Worm (Caenorhabditis elegans) whole organism, midembryonic: Measurements from ENCODE around the gene K04C2.2.

Experiments
- T22C8.4 ChIP-seq: fragments of 200-800 bp; sonication (Bioruptor generic); IDR thresholded peaks from 2 replicates; pipeline ENCODE4 v1.3.6; 2022; ENCODE audit warnings: missing genetic modification characterization, missing compliant biosample characterization
- flt-1 ChIP-seq: fragments of 200-800 bp; sonication (Bioruptor generic); IDR thresholded peaks from 2 replicates; pipeline ENCODE4 v1.3.6; 2022; ENCODE audit warnings: missing genetic modification characterization, missing compliant biosample characterization
- ref-1 ChIP-seq: fragments of 200-800 bp; sonication (Bioruptor generic); conservative IDR thresholded peaks from 2 replicates; pipeline ENCODE4 v1.3.6; 2022; ENCODE audit warnings: missing genetic modification reagents, missing genetic modification characterization, missing compliant biosample characterization
- tab-1 ChIP-seq: fragments of 200-800 bp; sonication (Bioruptor generic); IDR thresholded peaks from 2 replicates; pipeline ENCODE4 v1.3.6; 2022; ENCODE audit warnings: missing genetic modification characterization, missing compliant biosample characterization
- ztf-29 ChIP-seq: fragments of 200-800 bp; sonication (Bioruptor generic); IDR thresholded peaks from 2 replicates; pipeline ENCODE4 v1.3.6; 2022; ENCODE audit warnings: missing genetic modification reagents, missing genetic modification characterization, missing compliant biosample characterization

ce11 chrIII:6906409-6906808 lies 16.8 kb downstream of the K04C2.2 start, which contains the start of gene T07E3.2:
- TF ChIP-seq T22C8.4 (GFP tag; lab: Robert Waterston, UW) (no peak), ref-1 (GFP tag; lab: Robert Waterston, UW) (no peak), tab-1 (GFP tag; lab: Robert Waterston, UW) (no peak), flt-1 (GFP tag; lab: Robert Waterston, UW) (no peak), ztf-29 (GFP tag; lab: Robert Waterston, UW) (no peak)
